Fruit fly (Drosophila melanogaster) whole organism, prepupa: ENCODE results near the gene CG43155.

Experiments
- Blimp-1 ChIP-seq: fragments of 200-800 bp; sonication (Bioruptor generic); optimal IDR thresholded peaks from 3 replicates; lab custom pipeline; 2017; ENCODE audit warnings: missing biosample characterization, missing genetic modification characterization, mild to moderate bottlenecking, moderate library complexity, missing genetic modification reagents
- CG10631 ChIP-seq: fragments of 200-800 bp; sonication (Bioruptor generic); optimal IDR thresholded peaks from 2 replicates; lab custom pipeline; 2016; ENCODE audit warnings: missing biosample characterization, missing genetic modification characterization
- CG10669 ChIP-seq: fragments of 200-800 bp; sonication (Bioruptor generic); optimal IDR thresholded peaks from 3 replicates; lab custom pipeline; 2018; ENCODE audit warnings: missing biosample characterization, mild to moderate bottlenecking, missing genetic modification characterization, moderate library complexity
- CG11294 ChIP-seq: fragments of 200-800 bp; sonication (Bioruptor generic); IDR thresholded peaks from 2 replicates; pipeline ENCODE4 v1.3.6; 2022; ENCODE audit warnings: missing biosample characterization, missing genetic modification characterization
- CG11902 ChIP-seq: fragments of 200-800 bp; sonication (Bioruptor generic); optimal IDR thresholded peaks from 3 replicates; lab custom pipeline; 2016; ENCODE audit warnings: missing biosample characterization, missing genetic modification characterization
- CG15336 ChIP-seq: fragments of 200-800 bp; sonication (Bioruptor generic); IDR thresholded peaks from 2 replicates; pipeline ENCODE4 v1.3.6; 2022; ENCODE audit warnings: missing biosample characterization, missing genetic modification characterization
- CG1621 ChIP-seq: fragments of 200-800 bp; sonication (Bioruptor generic); optimal IDR thresholded peaks from 3 replicates; lab custom pipeline; 2018; ENCODE audit warnings: missing biosample characterization, mild to moderate bottlenecking, missing genetic modification characterization
- CG16779 ChIP-seq: fragments of 200-800 bp; sonication (Bioruptor generic); optimal IDR thresholded peaks from 3 replicates; lab custom pipeline; 2017; ENCODE audit warnings: missing biosample characterization, mild to moderate bottlenecking, missing genetic modification characterization
- CG3032 ChIP-seq: fragments of 200-800 bp; optimal IDR thresholded peaks from 2 replicates; lab custom pipeline; 2019; ENCODE audit warnings: missing biosample characterization, mild to moderate bottlenecking, missing genetic modification characterization, moderate library complexity
- CG31627 ChIP-seq: fragments of 200-800 bp; sonication (Bioruptor generic); optimal IDR thresholded peaks from 3 replicates; lab custom pipeline; 2016; ENCODE audit warnings: missing biosample characterization, missing genetic modification characterization
- CG34406 ChIP-seq: fragments of 200-800 bp; sonication (Bioruptor generic); optimal IDR thresholded peaks from 3 replicates; lab custom pipeline; 2016; ENCODE audit warnings: missing biosample characterization, missing genetic modification characterization
- CG3919 ChIP-seq: fragments of 200-800 bp; sonication (Bioruptor generic); optimal IDR thresholded peaks from 3 replicates; lab custom pipeline; 2016; ENCODE audit warnings: missing biosample characterization, missing genetic modification characterization
- CG4318 ChIP-seq: fragments of 200-800 bp; sonication (Bioruptor generic); optimal IDR thresholded peaks from 3 replicates; lab custom pipeline; 2017; ENCODE audit warnings: missing biosample characterization, mild to moderate bottlenecking, missing genetic modification characterization
- CG6163 ChIP-seq: fragments of 200-800 bp; sonication (Bioruptor generic); IDR thresholded peaks from 3 replicates; pipeline ENCODE4 v1.3.6; 2022; ENCODE audit warnings: missing biosample characterization, missing genetic modification characterization
- CG6276 ChIP-seq: fragments of 200-800 bp; sonication (Bioruptor generic); optimal IDR thresholded peaks from 2 replicates; lab custom pipeline; 2017; ENCODE audit warnings: missing biosample characterization, mild to moderate bottlenecking, missing genetic modification characterization
- CG6792 ChIP-seq: fragments of 200-800 bp; sonication (Bioruptor generic); optimal IDR thresholded peaks from 3 replicates; lab custom pipeline; 2016; ENCODE audit warnings: missing biosample characterization, missing genetic modification characterization
- CG6808 ChIP-seq: fragments of 200-800 bp; sonication (Bioruptor generic); optimal IDR thresholded peaks from 3 replicates; lab custom pipeline; 2017; ENCODE audit warnings: missing biosample characterization, missing genetic modification characterization, mild to moderate bottlenecking, moderate library complexity, missing genetic modification reagents
- CG6854 ChIP-seq: fragments of 200-800 bp; sonication (Bioruptor generic); optimal IDR thresholded peaks from 2 replicates; lab custom pipeline; 2017; ENCODE audit warnings: missing biosample characterization, mild to moderate bottlenecking, missing genetic modification characterization
- CG7368 ChIP-seq: fragments of 200-800 bp; sonication (Bioruptor generic); optimal IDR thresholded peaks from 3 replicates; lab custom pipeline; 2016; ENCODE audit warnings: missing biosample characterization, missing genetic modification characterization
- CG8119 ChIP-seq: fragments of 200-800 bp; sonication (Bioruptor generic); IDR thresholded peaks from 3 replicates; pipeline ENCODE4 v1.3.6; 2022; ENCODE audit warnings: missing biosample characterization, missing genetic modification characterization
- CG8319 ChIP-seq: fragments of 200-800 bp; sonication (Bioruptor generic); optimal IDR thresholded peaks from 3 replicates; lab custom pipeline; 2016; ENCODE audit warnings: missing biosample characterization, missing genetic modification characterization
- CG8632 ChIP-seq: fragments of 200-800 bp; sonication (Bioruptor generic); optimal IDR thresholded peaks from 3 replicates; lab custom pipeline; 2016; ENCODE audit warnings: missing biosample characterization, missing genetic modification characterization
- Eip75B ChIP-seq: fragments of 200-800 bp; sonication (Bioruptor generic); optimal IDR thresholded peaks from 3 replicates; lab custom pipeline; 2016; ENCODE audit warnings: missing biosample characterization, missing genetic modification characterization
- Eip93F ChIP-seq: fragments of 200-800 bp; sonication (Bioruptor generic); optimal IDR thresholded peaks from 2 replicates; lab custom pipeline; 2016; ENCODE audit warnings: missing biosample characterization, mild to moderate bottlenecking, missing genetic modification characterization
- Gug ChIP-seq: fragments of 200-800 bp; sonication (Bioruptor generic); IDR thresholded peaks from 2 replicates; pipeline ENCODE4 v1.3.6; 2022; ENCODE audit warnings: missing biosample characterization, missing genetic modification characterization
- Hr38 ChIP-seq: sonication (Bioruptor generic); optimal IDR thresholded peaks from 2 replicates; lab custom pipeline; 2016; ENCODE audit warnings: missing biosample characterization, missing genetic modification characterization
- Hr39 ChIP-seq: fragments of 200-800 bp; sonication (Bioruptor generic); optimal IDR thresholded peaks from 2 replicates; lab custom pipeline; 2016; ENCODE audit warnings: missing biosample characterization, missing genetic modification characterization
- Hr4 ChIP-seq: fragments of 200-800 bp; sonication (Bioruptor generic); optimal IDR thresholded peaks from 3 replicates; lab custom pipeline; 2016; ENCODE audit warnings: missing biosample characterization, missing genetic modification characterization
- Lpt ChIP-seq: fragments of 200-800 bp; sonication (Bioruptor generic); optimal IDR thresholded peaks from 3 replicates; lab custom pipeline; 2016; ENCODE audit warnings: missing biosample characterization, missing genetic modification characterization
- Met ChIP-seq: fragments of 200-800 bp; sonication (Bioruptor generic); optimal IDR thresholded peaks from 3 replicates; lab custom pipeline; 2016; ENCODE audit warnings: missing biosample characterization, missing genetic modification characterization
- Smox ChIP-seq: fragments of 200-800 bp; sonication (Bioruptor generic); optimal IDR thresholded peaks from 3 replicates; lab custom pipeline; 2016; ENCODE audit warnings: missing biosample characterization, missing genetic modification characterization
- Sox102F ChIP-seq: fragments of 200-800 bp; sonication (Bioruptor generic); optimal IDR thresholded peaks from 2 replicates; lab custom pipeline; 2016; ENCODE audit warnings: missing biosample characterization, mild to moderate bottlenecking, missing genetic modification characterization
- Sox14 ChIP-seq: fragments of 200-800 bp; sonication (Bioruptor generic); optimal IDR thresholded peaks from 3 replicates; lab custom pipeline; 2016; ENCODE audit warnings: missing biosample characterization, missing genetic modification characterization
- Sox15 ChIP-seq: fragments of 200-800 bp; sonication (Bioruptor generic); optimal IDR thresholded peaks from 3 replicates; lab custom pipeline; 2016; ENCODE audit warnings: missing biosample characterization, missing genetic modification characterization
- acj6 ChIP-seq: fragments of 200-800 bp; sonication (Bioruptor generic); optimal IDR thresholded peaks from 3 replicates; lab custom pipeline; 2016; ENCODE audit warnings: missing biosample characterization, missing genetic modification characterization
- dac ChIP-seq: fragments of 200-800 bp; sonication (Bioruptor generic); optimal IDR thresholded peaks from 2 replicates; lab custom pipeline; 2017; ENCODE audit warnings: missing biosample characterization, mild to moderate bottlenecking, missing genetic modification characterization
- dsx ChIP-seq: fragments of 200-800 bp; optimal IDR thresholded peaks from 3 replicates; lab custom pipeline; 2019; ENCODE audit warnings: missing biosample characterization, mild to moderate bottlenecking, missing genetic modification characterization, moderate library complexity; ENCODE audit not compliant: poor library complexity, severe bottlenecking
- eg ChIP-seq: fragments of 200-800 bp; sonication (Bioruptor generic); IDR thresholded peaks from 3 replicates; pipeline ENCODE4 v1.3.6; 2022; ENCODE audit warnings: missing biosample characterization, missing genetic modification characterization
- esn ChIP-seq: fragments of 200-800 bp; sonication (Bioruptor generic); optimal IDR thresholded peaks from 2 replicates; lab custom pipeline; 2016; ENCODE audit warnings: missing biosample characterization, mild to moderate bottlenecking, missing genetic modification characterization, moderate library complexity
- fd85E ChIP-seq: fragments of 200-800 bp; sonication (Bioruptor generic); optimal IDR thresholded peaks from 3 replicates; lab custom pipeline; 2016; ENCODE audit warnings: missing biosample characterization, missing genetic modification characterization
- fkh ChIP-seq: fragments of 200-800 bp; sonication (Bioruptor generic); optimal IDR thresholded peaks from 3 replicates; lab custom pipeline; 2017; ENCODE audit warnings: missing biosample characterization, mild to moderate bottlenecking, missing genetic modification characterization, moderate library complexity
- lz ChIP-seq: fragments of 200-800 bp; sonication (Bioruptor generic); optimal IDR thresholded peaks from 3 replicates; lab custom pipeline; 2016; ENCODE audit warnings: missing biosample characterization, missing genetic modification characterization
- pdm3 ChIP-seq: fragments of 200-800 bp; sonication (Bioruptor generic); optimal IDR thresholded peaks from 3 replicates; lab custom pipeline; 2016; ENCODE audit warnings: missing biosample characterization, missing genetic modification characterization
- salr ChIP-seq, 2 experiments: fragments of 200-800 bp; sonication (Bioruptor generic); optimal IDR thresholded peaks; 3 replicates each; lab custom pipeline; 2016 to 2018; ENCODE audit warnings: missing biosample characterization in 2 of 2, missing genetic modification characterization in 2 of 2, mild to moderate bottlenecking in 1 of 2
- spab ChIP-seq: fragments of 200-800 bp; sonication (Bioruptor generic); optimal IDR thresholded peaks from 2 replicates; lab custom pipeline; 2017; ENCODE audit warnings: missing biosample characterization, mild to moderate bottlenecking, missing genetic modification characterization, missing genetic modification reagents
- ss ChIP-seq, 2 experiments: fragments of 200-800 bp; sonication (Bioruptor generic); optimal IDR thresholded peaks; 2 replicates in 1 of 2; 3 replicates in 1 of 2; lab custom pipeline; 2017 to 2018; ENCODE audit warnings: mild to moderate bottlenecking in 2 of 2, missing biosample characterization in 2 of 2, missing genetic modification characterization in 2 of 2, moderate library complexity in 1 of 2
- topi ChIP-seq: fragments of 200-800 bp; sonication (Bioruptor generic); optimal IDR thresholded peaks from 3 replicates; lab custom pipeline; 2016; ENCODE audit warnings: missing biosample characterization, missing genetic modification characterization

The CG43155 gene

DNA sequence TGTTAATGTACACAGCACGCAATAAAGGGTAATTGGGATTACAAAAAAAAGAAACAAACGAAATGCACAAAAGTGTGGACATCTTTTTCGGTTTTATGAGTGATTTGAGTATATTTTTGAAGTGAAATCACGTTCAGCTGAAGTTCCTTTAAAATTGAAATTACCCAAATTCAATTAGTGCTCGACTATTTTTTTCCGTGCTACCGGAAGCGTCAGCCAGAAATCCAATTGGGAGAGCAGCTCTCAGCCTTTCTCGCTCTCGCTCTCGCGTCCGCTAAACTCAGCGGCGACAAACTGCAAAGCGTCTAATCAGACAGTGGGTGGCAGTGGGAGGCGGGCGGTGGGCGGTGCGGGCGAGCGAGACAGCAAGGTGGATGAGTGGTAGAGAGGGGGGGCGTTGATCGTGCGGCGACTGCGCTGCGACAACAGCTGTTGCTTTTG, 36.3 kb upstream of the CG43155 start (continued):
- peak; percentile 70; the same call in 2 of the 3 replicates for TF ChIP-seq CG8119 (GFP tag; lab: Robert Waterston, UW)
- peak; percentile 58 for TF ChIP-seq CG11902 (GFP tag; lab: Kevin White, UChicago)
- no peak for TF ChIP-seq CG1621 (tag; lab: Kevin White, UChicago)
- peak; percentile 45 for TF ChIP-seq CG8319 (GFP tag; lab: Kevin White, UChicago)
- TF ChIP-seq pdm3 (GFP tag; lab: Kevin White, UChicago), result peak; percentile 76
- TF ChIP-seq Hr38 (GFP tag; lab: Kevin White, UChicago), result no peak
- peak; percentile 87 for TF ChIP-seq Smox (GFP tag; lab: Kevin White, UChicago)
- TF ChIP-seq CG7368 (GFP tag; lab: Kevin White, UChicago), result peak; percentile 54
- peak; percentile 87 for TF ChIP-seq Sox102F (GFP tag; lab: Kevin White, UChicago)
- peak; percentile 67 for TF ChIP-seq Blimp-1 (GFP tag; lab: Kevin White, UChicago)
- TF ChIP-seq Lpt (GFP tag; lab: Kevin White, UChicago), result peak; percentile 45
- TF ChIP-seq Met, result peak; percentile 88
- peak; percentile 68 for TF ChIP-seq CG6792
- TF ChIP-seq ss (GFP tag; optimal IDR thresholded peaks at IDR 0.05; lab: Kevin White, UChicago), result no peak
- TF ChIP-seq CG3919 (GFP tag; lab: Kevin White, UChicago), result peak; percentile 71
- no peak for TF ChIP-seq CG3032
- TF ChIP-seq CG34406 (GFP tag; lab: Kevin White, UChicago), result peak; percentile 76
- TF ChIP-seq esn, result peak; percentile 90
- peak; percentile 68 for TF ChIP-seq acj6
- TF ChIP-seq CG8632, result peak; percentile 71
- peak; percentile 29 for TF ChIP-seq CG10669 (GFP tag; lab: Kevin White, UChicago)
- TF ChIP-seq CG6854, result peak; percentile 62
- TF ChIP-seq Sox15 (GFP tag; lab: Kevin White, UChicago), result peak; percentile 67
- no peak for TF ChIP-seq fd85E (GFP tag; lab: Kevin White, UChicago)
- no peak for TF ChIP-seq dac
- TF ChIP-seq CG4318 (GFP tag; lab: Kevin White, UChicago), result no peak
- peak; percentile 92 for TF ChIP-seq topi
- TF ChIP-seq CG6276, result peak; percentile 70
- TF ChIP-seq dsx (GFP tag; lab: Kevin White, UChicago), result no peak
- peak; percentile 89 for TF ChIP-seq lz (GFP tag; lab: Kevin White, UChicago)
- TF ChIP-seq CG15336, result peak; percentile 80
- peak; percentile 76 for TF ChIP-seq Hr4 (GFP tag; lab: Kevin White, UChicago)
- peak; percentile 38 for TF ChIP-seq CG16779 (tag; lab: Kevin White, UChicago)
- peak; percentile 79 for TF ChIP-seq Sox14 (GFP tag; lab: Kevin White, UChicago)
- peak; percentile 76 for TF ChIP-seq CG11294 (GFP tag; lab: Robert Waterston, UW)
- peak; percentile 65 for TF ChIP-seq Gug (GFP tag; lab: Robert Waterston, UW)
- peak in 1 of 2 experiments; percentile 30 for TF ChIP-seq salr (GFP tag; optimal IDR thresholded peaks at IDR 0.05; lab: Kevin White, UChicago)
- TF ChIP-seq CG31627 (GFP tag; lab: Kevin White, UChicago), result peak; percentile 93
- peak; percentile 48 for TF ChIP-seq CG10631 (GFP tag; lab: Kevin White, UChicago)
- TF ChIP-seq eg (GFP tag; lab: Robert Waterston, UW), result peak; percentile 84
- TF ChIP-seq Eip93F, result peak; percentile 82
- TF ChIP-seq fkh, result peak; percentile 42
- peak; percentile 75; the same call in 2 of the 3 replicates for TF ChIP-seq CG6163

DNA sequence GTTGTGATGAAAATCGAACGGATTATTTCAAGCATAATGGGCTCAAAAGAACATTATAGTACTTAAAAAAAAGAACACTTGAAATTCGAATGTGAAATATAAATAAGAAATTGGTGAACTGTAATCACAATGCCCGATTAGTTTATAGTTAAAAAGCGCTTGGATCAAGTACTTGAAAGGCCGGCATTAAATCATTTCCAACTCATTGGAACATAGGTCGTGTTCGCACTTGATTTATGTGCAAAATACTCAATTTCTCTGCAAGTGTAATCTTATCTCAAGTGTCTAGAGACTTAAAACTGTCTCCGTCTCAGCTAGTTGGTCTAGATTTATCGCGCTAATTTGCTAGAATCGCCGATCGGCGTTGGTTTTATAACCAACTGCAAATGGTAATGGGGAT, 35.1 kb upstream of the CG43155 start:
- no peak for TF ChIP-seq Sox102F (GFP tag; lab: Kevin White, UChicago)
- no peak for TF ChIP-seq CG11902 (GFP tag; lab: Kevin White, UChicago)
- no peak for TF ChIP-seq CG16779 (tag; lab: Kevin White, UChicago)
- TF ChIP-seq ss (GFP tag; optimal IDR thresholded peaks at IDR 0.05; lab: Kevin White, UChicago), result no peak
- no peak for TF ChIP-seq Smox (GFP tag; lab: Kevin White, UChicago)
- no peak for TF ChIP-seq Gug (GFP tag; lab: Robert Waterston, UW)
- no peak for TF ChIP-seq fd85E (GFP tag; lab: Kevin White, UChicago)
- TF ChIP-seq Hr39 (GFP tag; lab: Kevin White, UChicago), result no peak
- TF ChIP-seq CG6808 (GFP tag; lab: Kevin White, UChicago), result no peak
- no peak for TF ChIP-seq Blimp-1 (GFP tag; lab: Kevin White, UChicago)
- no peak for TF ChIP-seq CG4318 (GFP tag; lab: Kevin White, UChicago)
- TF ChIP-seq salr (GFP tag; optimal IDR thresholded peaks at IDR 0.05; lab: Kevin White, UChicago), result no peak
- no peak for TF ChIP-seq CG3919 (GFP tag; lab: Kevin White, UChicago)
- TF ChIP-seq pdm3 (GFP tag; lab: Kevin White, UChicago), result no peak
- no peak for TF ChIP-seq CG31627 (GFP tag; lab: Kevin White, UChicago)
- no peak for TF ChIP-seq CG6276
- TF ChIP-seq Eip75B (GFP tag; lab: Kevin White, UChicago), result no peak
- TF ChIP-seq spab (GFP tag; lab: Kevin White, UChicago), result no peak
